Worm (Caenorhabditis elegans) whole organism, L4/young adult: ENCODE measurements around the gene C24H11.2.

Source experiments
- W03F9.2 ChIP-seq: fragments of 150-350 bp; optimal IDR thresholded peaks from 2 replicates; lab custom pipeline; 2014; ENCODE audit warnings: missing biosample characterization, missing genetic modification characterization
- dao-5 ChIP-seq: sonication (generic microtip); optimal IDR thresholded peaks from 2 replicates; lab custom pipeline; 2016; ENCODE audit warnings: missing genotype, missing genetic modification characterization, moderate library complexity, missing compliant biosample characterization

DNA sequence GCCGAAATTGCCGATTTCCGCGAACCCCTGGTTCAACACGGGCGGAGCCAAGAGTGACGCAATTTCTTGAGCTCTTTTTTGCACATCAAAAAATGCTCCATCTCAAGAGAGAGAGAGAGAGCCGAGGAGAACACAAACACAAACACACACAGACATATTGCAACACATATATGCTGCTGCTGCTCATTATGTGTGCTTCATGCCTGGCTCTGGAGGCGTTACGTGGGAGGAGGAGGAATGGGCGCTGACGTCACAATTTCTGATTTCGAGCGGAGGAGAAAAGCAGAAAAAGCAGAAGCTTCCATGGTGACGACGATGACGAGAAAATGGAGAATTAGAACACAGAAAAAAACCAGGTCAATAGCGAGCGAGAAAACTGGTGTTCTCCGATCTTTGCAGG is 43.9 kb upstream of the C24H11.2 start:
- TF ChIP-seq W03F9.2 (tag; lab: Kevin White, UChicago) (no peak), dao-5 (tag; lab: Kevin White, UChicago) (no peak)
